Worm (Caenorhabditis elegans): ENCODE results near the gene pno-1.

ce11 chrII:9775790-9776189, 33.1 kb upstream of the pno-1 start, which contains the start of gene T10B9.9:
- TF ChIP-seq him-1 (tag; optimal IDR thresholded peaks at IDR 0.05) = no peak
- no peak for TF ChIP-seq dao-5 (tag; optimal IDR thresholded peaks at IDR 0.05)
